Fruit fly (Drosophila melanogaster): ENCODE measurements around the gene Prosbeta5R2.

dm6 chr2L:18012168-18012567, 21.9 kb downstream of the Prosbeta5R2 start, which contains the start of gene rdo:
- no peak for TF ChIP-seq Abd-B (GFP tag; optimal IDR thresholded peaks at IDR 0.05)
- no peak for TF ChIP-seq CG2202 (tag; optimal IDR thresholded peaks at IDR 0.05)
- TF ChIP-seq CG8388 (GFP tag; optimal IDR thresholded peaks at IDR 0.05) = no peak
- TF ChIP-seq chn (GFP tag; optimal IDR thresholded peaks at IDR 0.05) = no peak
- no peak for TF ChIP-seq CG6813 (GFP tag; optimal IDR thresholded peaks at IDR 0.05)
- no peak for TF ChIP-seq ro (GFP tag; IDR thresholded peaks at IDR 0.05)
- TF ChIP-seq zfh1 (GFP tag; IDR thresholded peaks at IDR 0.05) = no peak
- TF ChIP-seq CG4730 (GFP tag; IDR thresholded peaks at IDR 0.05) = no peak
- no peak for TF ChIP-seq tio (GFP tag; optimal IDR thresholded peaks at IDR 0.05)
